Fruit fly (Drosophila melanogaster) whole organism: ENCODE data around the gene Duox.

ENCODE experiments used
- CG8478 ChIP-seq: fragments of >200 bp; optimal IDR thresholded peaks from 2 replicates; lab custom pipeline; 2018; ENCODE audit warnings: inconsistent platforms
- EcR ChIP-seq, 2 experiments: fragments of >200 bp; optimal IDR thresholded peaks; 2 replicates each; lab custom pipeline; 2017; ENCODE audit warnings: missing biosample characterization in 2 of 2, missing genetic modification characterization in 2 of 2, missing genetic modification reagents in 2 of 2
- pan ChIP-seq: fragments of >200 bp; optimal IDR thresholded peaks from 2 replicates; lab custom pipeline; 2017
- psq ChIP-seq: fragments of >200 bp; optimal IDR thresholded peaks from 2 replicates; lab custom pipeline; 2017

DNA sequence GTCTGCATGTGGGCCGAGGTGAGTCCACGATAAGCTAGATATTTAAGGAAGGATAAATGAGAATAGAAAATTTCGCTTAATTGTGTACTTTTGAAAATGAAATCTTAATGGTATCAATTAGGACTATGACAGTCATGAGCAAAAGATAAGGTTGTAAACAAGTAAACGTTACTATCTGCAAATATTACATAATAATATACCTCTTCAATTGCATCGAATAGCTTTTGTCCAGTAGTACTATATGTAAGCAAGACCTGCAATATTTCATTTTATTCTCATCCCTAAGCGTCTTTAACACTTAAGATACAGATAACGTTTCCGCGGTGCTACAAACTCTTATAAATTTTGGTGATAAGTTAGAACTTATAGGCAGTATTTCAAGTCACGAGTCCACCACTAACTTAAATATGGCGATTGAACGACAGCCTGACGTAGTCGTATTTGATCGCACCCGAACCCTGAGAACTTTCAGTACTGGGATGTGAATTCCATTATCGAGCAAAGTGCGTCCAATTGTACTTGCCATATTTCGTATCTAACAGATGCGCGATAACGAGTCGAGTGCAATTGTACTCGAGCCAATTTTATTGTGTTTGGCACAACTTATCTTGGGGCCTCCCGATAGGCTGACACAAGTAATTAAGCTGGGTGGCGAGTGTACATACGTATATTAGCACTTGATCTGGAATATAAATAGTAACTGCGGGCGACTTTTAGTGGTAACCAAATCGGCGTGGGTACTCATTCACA, 35.7 kb upstream of the Duox start:
- TF ChIP-seq EcR (GFP tag; optimal IDR thresholded peaks at IDR 0.05; lab: Kevin White, UChicago), result no peak
- no peak for TF ChIP-seq pan (lab: Kevin White, UChicago)
- no peak for TF ChIP-seq CG8478
- no peak for TF ChIP-seq psq (lab: Kevin White, UChicago)
